Fruit fly (Drosophila melanogaster) whole organism, larva: ENCODE measurements around the gene DAAM.

Experiments
- noc ChIP-seq: fragments of 200-800 bp; sonication (Bioruptor generic); optimal IDR thresholded peaks from 3 replicates; lab custom pipeline; 2019; ENCODE audit warnings: missing biosample characterization, mild to moderate bottlenecking, missing genetic modification characterization, moderate library complexity

The DAAM gene

dm6 chrX:1250104-1250503, 72.1 kb downstream of the DAAM start:
- no peak for TF ChIP-seq noc (tag; lab: Kevin White, UChicago)

- no peak for TF ChIP-seq noc (tag; lab: Kevin White, UChicago)
Measured at dm6 chrX:1249612-1250011, 72.5 kb downstream of the DAAM start.

dm6 chrX:1248735-1249134, 73.4 kb downstream of the DAAM start:
- no peak for TF ChIP-seq noc (tag; lab: Kevin White, UChicago)

- TF ChIP-seq noc (tag; lab: Kevin White, UChicago): no peak
Measured at dm6 chrX:1242049-1242448, 80.1 kb downstream of the DAAM start.

- TF ChIP-seq noc (tag; lab: Kevin White, UChicago): peak; percentile 24
Measured at dm6 chrX:1239832-1240231, 82.3 kb downstream of the DAAM start, which contains the start of gene CG11403. Gene CG11403, minus strand, starts transcription at chrX:1239884.
